Fruit fly (Drosophila melanogaster): ENCODE data around the gene Ids.

dm6 chr3L:3339695-3340226, 38.3 kb upstream of the Ids start:
- TF ChIP-seq sv (GFP tag; optimal IDR thresholded peaks at IDR 0.05): no peak
- TF ChIP-seq Hr78 (GFP tag; optimal IDR thresholded peaks at IDR 0.05): no peak
- no peak for TF ChIP-seq Dfd (GFP tag; optimal IDR thresholded peaks at IDR 0.05)
- peak; percentile 13 for TF ChIP-seq psq (GFP tag; optimal IDR thresholded peaks at IDR 0.05)
- no peak for TF ChIP-seq Dif (GFP tag; optimal IDR thresholded peaks at IDR 0.05; ENCODE audit: partially characterized antibody)
- no peak for TF ChIP-seq usp (GFP tag; optimal IDR thresholded peaks at IDR 0.05)
- no peak for TF ChIP-seq brk (GFP tag; optimal IDR thresholded peaks at IDR 0.05)
- peak; percentile 14 for TF ChIP-seq OdsH (GFP tag; optimal IDR thresholded peaks at IDR 0.05)
- TF ChIP-seq N (GFP tag; optimal IDR thresholded peaks at IDR 0.05): no peak
